Worm (Caenorhabditis elegans) whole organism, early embryonic: Measurements from ENCODE around the gene spp-12.
"Not testable (repeated sequence)": the region's sequence is repeated elsewhere in the genome, so short reads cannot be mapped to it uniquely, and the experiment has no call there.

Experiments
- ama-1 ChIP-seq: fragments of 150-350 bp; optimal IDR thresholded peaks from 2 replicates; lab custom pipeline; 2014
- tbx-11 ChIP-seq: fragments of 200-800 bp; sonication (Bioruptor generic); IDR thresholded peaks from 2 replicates; pipeline ENCODE4 v1.3.6; 2022; ENCODE audit warnings: missing genetic modification characterization, missing compliant biosample characterization

DNA sequence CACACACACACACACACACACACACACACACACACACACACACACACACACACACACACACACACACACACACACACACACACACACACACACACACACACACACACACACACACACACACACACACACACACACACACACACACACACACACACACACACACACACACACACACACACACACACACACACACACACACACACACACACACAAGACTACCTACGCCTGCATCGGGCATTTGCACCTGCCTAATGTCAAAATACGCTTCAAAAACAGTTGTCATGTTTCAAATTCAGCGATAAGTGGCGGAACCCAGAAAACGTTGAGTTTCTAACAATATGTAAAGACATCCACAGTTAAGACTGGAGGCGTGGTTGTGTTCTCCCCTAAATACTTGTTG, 20.7 kb upstream of the spp-12 start:
- TF ChIP-seq ama-1; tbx-11 (GFP tag; lab: Robert Waterston, UW): not testable (repeated sequence)
